Worm (Caenorhabditis elegans): ENCODE data around the gene zig-6.

Gene zig-6

ce11 chrX:5213565-5213964, 24.7 kb upstream of the zig-6 start (continued):
- TF ChIP-seq snu-23 (GFP tag; optimal IDR thresholded peaks at IDR 0.05) (peak; percentile 31), nhr-71 (tag; optimal IDR thresholded peaks at IDR 0.05) (peak; percentile 57)

ce11 chrX:5213032-5213431, 24.2 kb upstream of the zig-6 start:
- TF ChIP-seq lir-3 (tag; optimal IDR thresholded peaks at IDR 0.05; ENCODE audit: poor library complexity) (no peak), nhr-47 (tag; optimal IDR thresholded peaks at IDR 0.05) (no peak), lin-14 (GFP tag; optimal IDR thresholded peaks at IDR 0.05) (peak; percentile 29), isw-1 (GFP tag; IDR thresholded peaks at IDR 0.05) (no peak), dpl-1 (GFP tag; optimal IDR thresholded peaks at IDR 0.05) (no peak), ceh-63 (GFP tag; optimal IDR thresholded peaks at IDR 0.05) (no peak), pqm-1 (tag; optimal IDR thresholded peaks at IDR 0.05) (no peak), nhr-20 (tag; optimal IDR thresholded peaks at IDR 0.05) (peak; percentile 39), nhr-28 (tag; optimal IDR thresholded peaks at IDR 0.05) (no peak), ceh-88 (GFP tag; IDR thresholded peaks at IDR 0.05) (no peak), egl-13 (tag; optimal IDR thresholded peaks at IDR 0.05) (no peak), ama-1 (optimal IDR thresholded peaks at IDR 0.05) (no peak), nhr-76 (tag; optimal IDR thresholded peaks at IDR 0.05) (no peak), alr-1 (tag; optimal IDR thresholded peaks at IDR 0.05; ENCODE audit: borderline replicate concordance) (no peak), elt-3 (tag; optimal IDR thresholded peaks at IDR 0.05) (peak in 1 of 6 experiments; percentile 35), nhr-84 (tag; optimal IDR thresholded peaks at IDR 0.05) (no peak), hlh-17 (GFP tag; optimal IDR thresholded peaks at IDR 0.05; ENCODE audit: borderline replicate concordance) (no peak), vab-15 (tag; optimal IDR thresholded peaks at IDR 0.05) (no peak), blmp-1 (tag; optimal IDR thresholded peaks at IDR 0.05) (peak; percentile 39), ceh-82 (tag; optimal IDR thresholded peaks at IDR 0.05) (no peak), swsn-7 (tag; optimal IDR thresholded peaks at IDR 0.05) (no peak), lin-13 (GFP tag; optimal IDR thresholded peaks at IDR 0.05) (no peak), snu-23 (GFP tag; optimal IDR thresholded peaks at IDR 0.05) (peak; percentile 18), mef-2 (tag; optimal IDR thresholded peaks at IDR 0.05) (no peak), tlp-1 (tag; optimal IDR thresholded peaks at IDR 0.05) (no peak), unc-130 (tag; optimal IDR thresholded peaks at IDR 0.05) (no peak), dsc-1 (tag; optimal IDR thresholded peaks at IDR 0.05) (no peak)

ce11 chrX:5210927-5211655, 22.2 kb upstream of the zig-6 start:
- TF ChIP-seq zip-4 (GFP tag; optimal IDR thresholded peaks at IDR 0.05) (no peak), hpl-2 (GFP tag; optimal IDR thresholded peaks at IDR 0.05) (no peak), pqm-1 (tag; optimal IDR thresholded peaks at IDR 0.05) (no peak), ceh-8 (GFP tag; optimal IDR thresholded peaks at IDR 0.05) (no peak), blmp-1 (tag; optimal IDR thresholded peaks at IDR 0.05) (peak; percentile 57), efl-1 (optimal IDR thresholded peaks at IDR 0.05) (no peak), efl-1 (GFP tag; optimal IDR thresholded peaks at IDR 0.05 in 1 of 2) (no peak), lin-35 (GFP tag; optimal IDR thresholded peaks at IDR 0.05) (peak in 1 of 2 experiments; percentile 29), ama-1 (optimal IDR thresholded peaks at IDR 0.05) (no peak), nhr-19 (GFP tag; conservative IDR thresholded peaks at IDR 0.05) (peak; percentile 21; the same call in 1 of the 2 replicates), aly-2 (tag; optimal IDR thresholded peaks at IDR 0.05) (no peak), unc-98 (GFP tag; IDR thresholded peaks at IDR 0.05) (no peak), elt-2 (tag; optimal IDR thresholded peaks at IDR 0.05) (no peak), unc-86 (tag; optimal IDR thresholded peaks at IDR 0.05) (no peak), lin-15B (tag; optimal IDR thresholded peaks at IDR 0.05) (no peak), nhr-90 (tag; optimal IDR thresholded peaks at IDR 0.05; ENCODE audit: poor library complexity) (peak; percentile 9), alr-1 (tag; optimal IDR thresholded peaks at IDR 0.05; ENCODE audit: borderline replicate concordance) (no peak), mep-1 (tag; optimal IDR thresholded peaks at IDR 0.05) (no peak), nhr-20 (tag; optimal IDR thresholded peaks at IDR 0.05) (peak; percentile 25), ets-5 (GFP tag; IDR thresholded peaks at IDR 0.05) (no peak), lsy-2 (tag; optimal IDR thresholded peaks at IDR 0.05) (no peak), vab-15 (tag; optimal IDR thresholded peaks at IDR 0.05) (no peak), xbp-1 (tag; optimal IDR thresholded peaks at IDR 0.05) (no peak), nhr-85 (tag) (peak; percentile 77), fkh-8 (tag; optimal IDR thresholded peaks at IDR 0.05) (no peak), ceh-88 (GFP tag; IDR thresholded peaks at IDR 0.05) (no peak)

All from whole organism, L1 larva.